Worm (Caenorhabditis elegans) whole organism, L3 larva: ENCODE results near the gene rnh-1.0.

Experiments used
- R02D3.7 ChIP-seq: fragments of 150-350 bp; optimal IDR thresholded peaks from 2 replicates; lab custom pipeline; 2014; ENCODE audit warnings: missing biosample characterization, missing genetic modification characterization
- aly-2 ChIP-seq: fragments of 150-350 bp; optimal IDR thresholded peaks from 2 replicates; lab custom pipeline; 2014; ENCODE audit warnings: missing biosample characterization, missing genetic modification characterization
- ama-1 ChIP-seq: fragments of 150-350 bp; optimal IDR thresholded peaks from 2 replicates; lab custom pipeline; 2018
- ceh-16 ChIP-seq: sonication (generic microtip); optimal IDR thresholded peaks from 2 replicates; lab custom pipeline; 2017; ENCODE audit warnings: missing biosample characterization, missing genetic modification characterization
- ceh-28 ChIP-seq: fragments of 150-350 bp; optimal IDR thresholded peaks from 2 replicates; lab custom pipeline; 2014; ENCODE audit warnings: missing biosample characterization, missing genetic modification reagents, missing genetic modification characterization
- ceh-9 ChIP-seq: sonication (generic microtip); optimal IDR thresholded peaks from 2 replicates; lab custom pipeline; 2018; ENCODE audit warnings: missing biosample characterization, missing genetic modification characterization
- egl-27 ChIP-seq: sonication (generic microtip); optimal IDR thresholded peaks from 4 replicates; lab custom pipeline; 2017; ENCODE audit warnings: missing biosample characterization, missing genetic modification reagents, missing genetic modification characterization
- elt-1 ChIP-seq: fragments of 150-350 bp; optimal IDR thresholded peaks from 2 replicates; lab custom pipeline; 2014; ENCODE audit warnings: missing biosample characterization, missing genetic modification characterization
- elt-2 ChIP-seq: sonication (generic microtip); optimal IDR thresholded peaks from 2 replicates; lab custom pipeline; 2016; ENCODE audit warnings: missing genetic modification reagents, mild to moderate bottlenecking, missing genetic modification characterization, missing compliant biosample characterization
- elt-3 ChIP-seq, 3 experiments: fragments of 150-350 bp in 1 of 3; sonication (generic microtip) in 2 of 3; optimal IDR thresholded peaks; 2 replicates in 2 of 3; 4 replicates in 1 of 3; lab custom pipeline; 2014 to 2017; ENCODE audit warnings: missing biosample characterization in 3 of 3, missing genetic modification characterization in 3 of 3
- eor-1 ChIP-seq, 2 experiments: fragments of 150-350 bp; optimal IDR thresholded peaks; 2 replicates each; lab custom pipeline; 2014 to 2018; ENCODE audit warnings: missing biosample characterization in 2 of 2, missing genetic modification characterization in 2 of 2
- fkh-10 ChIP-seq: sonication (generic microtip); optimal IDR thresholded peaks from 2 replicates; lab custom pipeline; 2017; ENCODE audit warnings: missing biosample characterization, missing genetic modification reagents, missing genetic modification characterization
- fkh-2 ChIP-seq: fragments of 150-350 bp; optimal IDR thresholded peaks from 2 replicates; lab custom pipeline; 2014; ENCODE audit warnings: missing biosample characterization, missing genetic modification reagents, missing genetic modification characterization
- fos-1 ChIP-seq: fragments of 150-350 bp; optimal IDR thresholded peaks from 2 replicates; lab custom pipeline; 2014; ENCODE audit warnings: missing biosample characterization, missing genetic modification characterization
- jun-1 ChIP-seq: fragments of 150-350 bp; optimal IDR thresholded peaks from 2 replicates; lab custom pipeline; 2014; ENCODE audit warnings: missing biosample characterization, missing genetic modification reagents, missing genetic modification characterization
- lin-15B ChIP-seq: fragments of 150-350 bp; optimal IDR thresholded peaks from 2 replicates; lab custom pipeline; 2014; ENCODE audit warnings: missing biosample characterization, missing genetic modification characterization
- lin-39 ChIP-seq: fragments of 150-350 bp; optimal IDR thresholded peaks from 2 replicates; lab custom pipeline; 2018; ENCODE audit warnings: missing biosample characterization, missing genetic modification reagents, missing genetic modification characterization
- lsy-12 ChIP-seq: sonication (generic microtip); optimal IDR thresholded peaks from 2 replicates; lab custom pipeline; 2016; ENCODE audit warnings: mild to moderate bottlenecking, missing genetic modification characterization, missing compliant biosample characterization
- mdl-1 ChIP-seq: fragments of 150-350 bp; optimal IDR thresholded peaks from 2 replicates; lab custom pipeline; 2014; ENCODE audit warnings: missing biosample characterization, missing genetic modification characterization
- mml-1 ChIP-seq: fragments of 150-350 bp; sonication (generic microtip); optimal IDR thresholded peaks from 3 replicates; lab custom pipeline; 2014; ENCODE audit warnings: missing biosample characterization, missing genetic modification characterization
- nfya-1 ChIP-seq: sonication (generic microtip); optimal IDR thresholded peaks from 2 replicates; lab custom pipeline; 2017; ENCODE audit warnings: missing genetic modification characterization, mild to moderate bottlenecking, missing compliant biosample characterization, antibody characterized with exemption, moderate library complexity; ENCODE audit not compliant: insufficient read depth
- nhr-11 ChIP-seq: fragments of 150-350 bp; optimal IDR thresholded peaks from 2 replicates; lab custom pipeline; 2014; ENCODE audit warnings: missing biosample characterization, missing genetic modification characterization
- nhr-12 ChIP-seq: fragments of 150-350 bp; optimal IDR thresholded peaks from 2 replicates; lab custom pipeline; 2014; ENCODE audit warnings: missing biosample characterization, missing genetic modification characterization
- nhr-23 ChIP-seq: fragments of 150-350 bp; optimal IDR thresholded peaks from 2 replicates; lab custom pipeline; 2014; ENCODE audit warnings: missing biosample characterization, missing genetic modification reagents, missing genetic modification characterization
- nhr-237 ChIP-seq: fragments of 150-350 bp; optimal IDR thresholded peaks from 2 replicates; lab custom pipeline; 2014; ENCODE audit warnings: missing biosample characterization, missing genetic modification characterization
- nhr-25 ChIP-seq: sonication (generic microtip); optimal IDR thresholded peaks from 2 replicates; lab custom pipeline; 2017; ENCODE audit warnings: missing biosample characterization, missing genetic modification characterization
- nhr-28 ChIP-seq: fragments of 150-350 bp; optimal IDR thresholded peaks from 2 replicates; lab custom pipeline; 2014; ENCODE audit warnings: missing biosample characterization, missing genetic modification characterization
- nhr-43 ChIP-seq: sonication (generic microtip); optimal IDR thresholded peaks from 2 replicates; lab custom pipeline; 2016; ENCODE audit warnings: mild to moderate bottlenecking, missing genetic modification characterization, missing compliant biosample characterization; ENCODE audit not compliant: poor library complexity, severe bottlenecking
- nhr-67 ChIP-seq: fragments of 150-350 bp; optimal IDR thresholded peaks from 2 replicates; lab custom pipeline; 2014; ENCODE audit warnings: missing biosample characterization, missing genetic modification characterization
- nhr-76 ChIP-seq: fragments of 150-350 bp; sonication (generic microtip); optimal IDR thresholded peaks from 5 replicates; lab custom pipeline; 2014; ENCODE audit warnings: missing biosample characterization, missing genetic modification characterization
- pha-4 ChIP-seq: fragments of 150-350 bp; optimal IDR thresholded peaks from 2 replicates; lab custom pipeline; 2014; ENCODE audit warnings: missing biosample characterization, missing genetic modification reagents, missing genetic modification characterization
- pqm-1 ChIP-seq: fragments of 150-350 bp; optimal IDR thresholded peaks from 2 replicates; lab custom pipeline; 2017; ENCODE audit warnings: missing biosample characterization, missing genetic modification characterization, inconsistent platforms
- sea-2 ChIP-seq: fragments of 150-350 bp; sonication (generic microtip); optimal IDR thresholded peaks from 4 replicates; lab custom pipeline; 2014; ENCODE audit warnings: missing biosample characterization, missing genetic modification reagents, missing genetic modification characterization
- tbx-2 ChIP-seq: sonication (generic microtip); optimal IDR thresholded peaks from 2 replicates; lab custom pipeline; 2016; ENCODE audit warnings: mild to moderate bottlenecking, missing genetic modification characterization, missing compliant biosample characterization
- zag-1 ChIP-seq: fragments of 150-350 bp; optimal IDR thresholded peaks from 2 replicates; lab custom pipeline; 2014; ENCODE audit warnings: missing biosample characterization, missing genetic modification characterization
- ztf-11 ChIP-seq: fragments of 150-350 bp; optimal IDR thresholded peaks from 2 replicates; lab custom pipeline; 2014; ENCODE audit warnings: missing biosample characterization, missing genetic modification characterization
- ztf-4 ChIP-seq: fragments of 150-350 bp; optimal IDR thresholded peaks from 2 replicates; lab custom pipeline; 2014; ENCODE audit warnings: missing biosample characterization, missing genetic modification characterization

Gene rnh-1.0

ce11 chrII:5020513-5021081 is 25.5 kb downstream of the rnh-1.0 start:
- TF ChIP-seq nhr-11 (tag; lab: Kevin White, UChicago) (no peak), nhr-12 (tag; lab: Kevin White, UChicago) (no peak), mdl-1 (no peak), ceh-28 (no peak), pha-4 (tag; lab: Kevin White, UChicago) (peak; percentile 33), aly-2 (tag; lab: Kevin White, UChicago) (no peak), elt-1 (no peak), elt-2 (tag; lab: Kevin White, UChicago) (peak; percentile 88), lin-15B (tag; lab: Kevin White, UChicago) (no peak)

ce11 chrII:5021518-5021917 is 26.4 kb downstream of the rnh-1.0 start:
- no peak for TF ChIP-seq eor-1 (tag; optimal IDR thresholded peaks at IDR 0.05; lab: Kevin White, UChicago)
- TF ChIP-seq nfya-1 (tag; lab: Kevin White, UChicago), result no peak
- TF ChIP-seq nhr-25 (tag; lab: Kevin White, UChicago), result peak; percentile 75
- no peak for TF ChIP-seq nhr-43 (tag; lab: Kevin White, UChicago)
- no peak for TF ChIP-seq R02D3.7 (tag; lab: Kevin White, UChicago)
- TF ChIP-seq lin-39 (tag; lab: Kevin White, UChicago), result no peak
- no peak for TF ChIP-seq nhr-237
- peak in 1 of 3 experiments; percentile 3 for TF ChIP-seq elt-3 (tag; optimal IDR thresholded peaks at IDR 0.05; lab: Kevin White, UChicago)
- no peak for TF ChIP-seq nhr-67
- TF ChIP-seq lin-15B (tag; lab: Kevin White, UChicago), result no peak

ce11 chrII:5022381-5022855 is 27.3 kb downstream of the rnh-1.0 start, which contains the start of the genes nsy-1 and F59A6.13:
Gene nsy-1, plus strand, starts transcription at chrII:5022757.
Gene F59A6.13, plus strand, starts transcription at chrII:5022805.
- TF ChIP-seq pqm-1 (tag; lab: Kevin White, UChicago), result peak; percentile 60
- no peak for TF ChIP-seq sea-2 (GFP tag; lab: Kevin White, UChicago)
- peak; percentile 98 for TF ChIP-seq elt-2 (tag; lab: Kevin White, UChicago)
- TF ChIP-seq pha-4 (tag; lab: Kevin White, UChicago), result peak; percentile 11
- TF ChIP-seq ztf-11, result no peak

- TF ChIP-seq zag-1 (tag; lab: Kevin White, UChicago), result no peak
- TF ChIP-seq nhr-43 (tag; lab: Kevin White, UChicago), result no peak
- TF ChIP-seq ceh-9 (tag; lab: Kevin White, UChicago), result no peak
- no peak for TF ChIP-seq ceh-16 (tag; lab: Kevin White, UChicago)
- TF ChIP-seq ceh-28, result no peak
- TF ChIP-seq lin-15B (tag; lab: Kevin White, UChicago), result no peak
- TF ChIP-seq fos-1 (tag; lab: Kevin White, UChicago), result no peak
- TF ChIP-seq ztf-4 (tag; lab: Kevin White, UChicago), result no peak
- no peak for TF ChIP-seq nhr-28 (tag; lab: Kevin White, UChicago)
These were observed 32.8 kb downstream of the rnh-1.0 start for ce11 chrII:5027952-5028351.

ce11 chrII:5031612-5032011 is 36.5 kb downstream of the rnh-1.0 start, which contains the start of gene wdr-83:
Gene wdr-83, minus strand, starts transcription at chrII:5031712.
- TF ChIP-seq fos-1 (tag; lab: Kevin White, UChicago), result no peak
- TF ChIP-seq fkh-2, result no peak
- TF ChIP-seq eor-1 (tag; optimal IDR thresholded peaks at IDR 0.05; lab: Kevin White, UChicago), result no peak
- no peak for TF ChIP-seq ama-1
- TF ChIP-seq ceh-16 (tag; lab: Kevin White, UChicago), result no peak
- TF ChIP-seq nhr-23 (tag; lab: Kevin White, UChicago), result no peak
- no peak for TF ChIP-seq nhr-43 (tag; lab: Kevin White, UChicago)
- no peak for TF ChIP-seq egl-27 (tag; lab: Kevin White, UChicago)
- no peak for TF ChIP-seq mml-1
- no peak for TF ChIP-seq jun-1 (tag; lab: Kevin White, UChicago)
- TF ChIP-seq nhr-76, result no peak
- no peak for TF ChIP-seq elt-1
- TF ChIP-seq ceh-28, result no peak
- TF ChIP-seq ztf-11, result no peak
- TF ChIP-seq pha-4 (tag; lab: Kevin White, UChicago), result no peak
- no peak for TF ChIP-seq nhr-11 (tag; lab: Kevin White, UChicago)
- TF ChIP-seq lsy-12 (tag; lab: Kevin White, UChicago), result no peak
- TF ChIP-seq fkh-10 (GFP tag; lab: Kevin White, UChicago), result no peak
- TF ChIP-seq tbx-2 (tag; lab: Kevin White, UChicago), result no peak
- no peak for TF ChIP-seq pqm-1 (tag; lab: Kevin White, UChicago)
